Fruit fly (Drosophila melanogaster): ENCODE measurements around the gene Antp.

Antp gene

DNA sequence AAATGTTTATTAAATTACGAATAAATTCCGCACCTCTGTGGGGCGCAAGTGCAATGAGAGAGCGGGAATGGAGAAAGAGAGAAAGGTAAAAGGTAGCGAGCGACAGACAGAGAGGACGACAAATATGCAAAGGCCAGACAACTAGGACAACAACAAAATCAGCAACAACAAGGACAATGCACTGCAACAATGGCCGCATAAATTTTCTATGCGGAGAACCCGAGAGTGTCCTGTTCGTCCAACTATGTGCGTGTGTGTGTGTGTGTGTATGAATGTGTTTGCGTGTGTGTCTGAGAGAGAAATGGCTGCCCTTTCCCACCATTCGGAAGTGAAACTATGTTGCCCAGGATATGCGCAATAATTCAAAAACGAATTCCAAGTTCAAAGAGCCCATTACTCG is 2.1 kb downstream of the Antp start:
- TF ChIP-seq CG8478 (optimal IDR thresholded peaks at IDR 0.05) (no peak), CTCF (optimal IDR thresholded peaks at IDR 0.05) (no peak)

DNA sequence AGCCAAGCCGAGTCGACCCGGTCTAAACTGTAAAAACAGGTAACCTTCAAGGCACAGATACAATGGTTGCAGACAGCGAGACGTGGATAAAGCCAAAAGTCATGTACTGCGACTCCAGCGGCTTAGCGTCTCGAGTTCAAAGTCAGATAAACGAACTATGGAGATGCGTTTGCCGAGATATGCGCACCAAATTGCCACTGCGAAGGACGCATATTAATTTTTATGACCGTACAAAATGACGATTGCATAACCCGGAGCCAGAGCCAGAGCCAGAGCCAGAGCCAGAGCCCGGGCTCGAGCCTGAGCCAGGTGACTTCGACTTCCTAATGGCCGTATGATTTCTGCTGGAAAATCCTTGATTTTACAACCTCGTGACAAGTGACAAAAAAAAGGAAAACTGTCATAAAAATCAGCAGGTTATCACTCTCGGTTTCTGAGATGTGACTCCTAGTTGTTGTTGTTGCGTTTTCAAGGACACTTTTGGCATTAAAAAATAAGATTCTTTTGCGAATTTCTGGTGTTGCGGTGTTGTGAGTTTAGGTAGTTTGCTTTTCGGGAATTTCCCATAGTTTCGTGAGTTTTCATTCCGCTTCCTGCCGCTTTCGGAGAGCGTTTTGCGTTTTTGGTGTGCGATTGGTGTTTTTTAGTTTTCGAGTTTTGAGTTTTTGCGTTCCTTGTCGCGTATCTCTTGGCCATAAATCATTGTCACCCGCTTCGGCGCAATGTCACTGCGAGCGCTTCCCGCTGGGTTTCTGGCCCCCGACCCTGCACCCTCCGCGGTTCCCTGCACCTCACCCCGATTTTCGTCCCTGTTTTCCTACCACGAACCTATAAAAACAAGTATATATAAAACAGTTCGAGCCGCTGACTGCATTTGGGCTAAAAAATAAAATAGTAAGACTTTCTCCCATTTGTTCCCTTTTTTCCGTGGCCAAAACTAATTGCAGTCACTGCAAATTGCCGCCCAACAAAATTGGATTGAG is 4.2 kb downstream of the Antp start:
- TF ChIP-seq CG8478 (optimal IDR thresholded peaks at IDR 0.05): no peak
- TF ChIP-seq CTCF (optimal IDR thresholded peaks at IDR 0.05): no peak

DNA sequence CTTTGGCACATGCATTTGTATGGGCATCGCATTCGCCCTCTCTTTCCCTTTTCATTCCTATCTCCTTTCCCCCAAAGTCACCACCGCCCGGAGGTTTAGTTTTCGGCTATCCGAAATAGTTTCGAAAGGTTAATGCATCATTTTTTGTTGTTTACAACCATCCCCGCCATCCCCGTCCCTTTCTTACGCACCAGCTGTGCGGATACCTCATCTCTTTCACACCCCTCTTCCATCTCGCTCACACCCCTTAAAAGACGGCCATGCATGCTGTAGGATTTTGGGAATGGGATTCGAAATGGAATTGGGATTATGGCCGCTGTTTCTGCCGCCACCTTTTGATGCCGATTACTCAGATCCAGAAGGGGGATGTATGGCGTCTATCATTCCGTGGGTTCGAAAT is 7.1 kb downstream of the Antp start:
- TF ChIP-seq CG8478 (optimal IDR thresholded peaks at IDR 0.05): no peak
- TF ChIP-seq CTCF (optimal IDR thresholded peaks at IDR 0.05): peak in 1 of 2 experiments; percentile 31

DNA sequence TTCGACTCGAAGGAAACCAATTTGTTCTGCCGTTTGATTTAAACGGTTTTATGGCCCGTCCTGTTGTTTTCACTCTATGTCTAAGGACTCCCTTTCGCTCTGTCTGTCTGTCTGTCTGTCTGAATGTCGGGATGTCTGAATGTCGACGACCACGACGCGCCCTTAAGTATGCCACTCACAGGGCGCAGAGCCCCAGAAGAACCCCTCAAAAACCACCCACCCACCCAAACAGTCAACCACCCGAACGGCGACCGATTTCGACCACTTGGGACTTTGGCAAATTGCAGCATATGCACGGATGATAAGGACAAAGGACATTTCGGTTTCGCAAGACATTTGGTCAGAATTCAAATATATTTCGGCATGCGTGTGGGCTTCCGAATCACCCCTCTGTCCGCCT is 8.2 kb downstream of the Antp start:
- TF ChIP-seq CG8478 (optimal IDR thresholded peaks at IDR 0.05): no peak
- TF ChIP-seq CTCF (optimal IDR thresholded peaks at IDR 0.05): no peak

DNA sequence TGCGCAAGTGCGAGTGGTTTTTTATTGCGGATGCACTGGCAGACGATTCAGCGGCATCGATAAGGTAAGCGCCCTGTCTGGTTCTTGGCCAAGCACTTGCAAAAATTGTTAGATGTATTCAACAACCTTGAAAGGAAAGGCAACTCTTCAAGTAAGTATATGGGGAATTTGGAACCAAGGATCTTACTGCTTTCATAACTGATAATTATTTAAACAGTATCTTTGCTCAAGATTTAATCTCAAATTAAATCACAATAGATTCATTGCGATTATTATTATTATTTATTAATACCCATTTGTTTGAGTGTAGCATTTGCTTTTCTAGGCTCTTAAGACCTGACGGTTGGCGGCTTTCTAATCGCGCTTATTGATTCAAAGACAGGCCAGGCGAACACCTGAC is 9.6 kb downstream of the Antp start:
- TF ChIP-seq CG8478 (optimal IDR thresholded peaks at IDR 0.05) (no peak), CTCF (optimal IDR thresholded peaks at IDR 0.05) (no peak)

DNA sequence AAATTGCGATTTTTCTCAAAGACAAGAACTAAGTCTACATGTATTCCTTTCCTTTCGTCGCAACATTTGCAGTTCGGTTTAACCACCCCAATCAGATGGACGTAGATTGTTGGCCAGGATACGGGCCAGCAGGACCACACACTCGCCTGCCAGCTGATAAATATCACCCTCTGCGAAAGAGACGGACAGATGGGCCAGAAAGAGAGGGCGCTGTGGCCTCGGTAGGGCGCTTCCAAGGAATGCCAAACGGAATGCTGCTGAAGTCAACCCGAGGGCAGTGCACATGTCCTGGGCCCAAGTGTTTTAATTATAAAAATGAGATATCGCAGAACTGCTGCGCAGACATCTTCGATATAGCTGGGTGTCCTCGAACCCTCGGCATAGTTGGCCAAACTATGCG is 15.4 kb downstream of the Antp start:
- TF ChIP-seq CTCF (optimal IDR thresholded peaks at IDR 0.05) (no peak), CG8478 (optimal IDR thresholded peaks at IDR 0.05) (no peak)

DNA sequence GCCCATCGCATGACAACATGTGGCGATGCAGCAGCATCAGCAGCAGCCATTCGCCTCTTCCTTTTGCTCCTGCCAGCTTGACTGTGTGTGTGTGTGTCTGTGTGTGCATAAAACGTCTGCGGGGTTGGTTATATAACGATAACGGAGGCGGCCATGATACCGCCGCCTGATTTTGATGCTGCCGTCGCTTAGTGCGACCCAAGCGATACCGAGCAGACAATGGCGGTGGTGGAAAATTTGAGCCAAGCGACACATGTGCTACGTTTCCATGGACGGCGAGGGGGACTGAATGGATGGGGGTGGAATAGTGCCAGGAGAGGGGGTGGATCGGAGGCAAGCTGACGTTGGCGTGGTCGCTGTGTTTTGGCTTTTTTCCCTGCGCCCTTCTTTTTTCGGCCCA is 20.7 kb downstream of the Antp start:
- TF ChIP-seq CTCF (optimal IDR thresholded peaks at IDR 0.05) (no peak), CG8478 (optimal IDR thresholded peaks at IDR 0.05) (no peak)

DNA sequence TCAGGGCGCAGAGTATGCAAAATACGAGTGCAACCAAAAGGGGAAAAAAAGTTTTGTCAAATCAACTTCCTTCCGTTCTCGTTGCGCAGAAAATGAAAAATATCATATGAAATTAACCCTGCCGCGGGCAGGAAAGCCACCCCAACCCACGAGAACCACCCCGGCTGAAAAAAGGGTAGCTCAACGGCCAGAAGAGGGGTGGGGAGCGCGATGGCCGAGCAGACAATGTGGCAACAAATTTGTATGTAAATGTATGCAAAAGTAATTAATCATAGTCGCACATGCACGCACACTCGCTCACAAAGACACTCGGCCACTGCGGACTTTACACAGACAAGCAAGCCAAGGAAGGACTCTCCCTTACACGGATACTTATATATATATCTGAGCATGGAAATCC is 21.9 kb downstream of the Antp start:
- TF ChIP-seq CG8478 (optimal IDR thresholded peaks at IDR 0.05): no peak
- no peak for TF ChIP-seq CTCF (optimal IDR thresholded peaks at IDR 0.05)

DNA sequence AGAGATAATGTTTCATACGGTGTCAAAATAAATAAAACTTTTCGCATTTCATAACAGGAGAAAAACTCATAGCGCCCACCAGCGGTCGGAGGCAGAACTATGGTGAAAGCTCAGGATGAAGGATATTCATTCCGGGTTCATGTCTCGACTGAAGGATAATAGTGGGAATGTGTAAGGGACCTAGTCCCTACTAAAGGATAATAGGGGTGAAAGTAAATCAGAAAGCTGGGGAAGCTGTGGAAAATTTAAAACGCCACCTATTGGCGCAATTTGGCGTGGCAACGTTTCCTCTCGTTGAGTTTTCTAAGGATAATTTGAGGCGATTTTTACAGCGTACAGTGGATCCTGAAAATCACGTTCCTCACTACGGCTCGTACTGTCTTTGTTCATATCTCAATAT is 25.7 kb downstream of the Antp start:
- TF ChIP-seq CG8478 (optimal IDR thresholded peaks at IDR 0.05): no peak
- peak; percentile 95 to 98 for TF ChIP-seq CTCF (optimal IDR thresholded peaks at IDR 0.05)

DNA sequence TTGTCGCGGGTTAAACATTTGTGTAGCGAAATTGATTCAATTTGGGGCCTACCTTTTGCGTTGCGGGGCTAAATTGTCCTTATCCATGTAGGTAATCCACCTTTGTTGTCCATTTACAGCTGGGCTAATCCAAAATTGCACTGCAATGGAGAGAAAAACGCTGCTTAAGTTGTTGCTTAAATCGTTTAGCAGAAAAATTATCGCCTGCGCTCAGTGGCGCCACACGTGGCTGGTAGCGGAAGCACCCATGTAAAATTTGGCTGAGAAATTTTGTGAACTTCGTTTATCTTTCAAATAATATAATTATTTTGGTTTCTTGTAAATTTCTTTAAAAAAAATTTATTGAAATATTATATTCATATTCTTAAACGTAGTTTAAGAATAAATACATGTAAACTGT is 28.5 kb downstream of the Antp start:
- peak; percentile 86 to 88 for TF ChIP-seq CTCF (optimal IDR thresholded peaks at IDR 0.05)
- no peak for TF ChIP-seq CG8478 (optimal IDR thresholded peaks at IDR 0.05)

DNA sequence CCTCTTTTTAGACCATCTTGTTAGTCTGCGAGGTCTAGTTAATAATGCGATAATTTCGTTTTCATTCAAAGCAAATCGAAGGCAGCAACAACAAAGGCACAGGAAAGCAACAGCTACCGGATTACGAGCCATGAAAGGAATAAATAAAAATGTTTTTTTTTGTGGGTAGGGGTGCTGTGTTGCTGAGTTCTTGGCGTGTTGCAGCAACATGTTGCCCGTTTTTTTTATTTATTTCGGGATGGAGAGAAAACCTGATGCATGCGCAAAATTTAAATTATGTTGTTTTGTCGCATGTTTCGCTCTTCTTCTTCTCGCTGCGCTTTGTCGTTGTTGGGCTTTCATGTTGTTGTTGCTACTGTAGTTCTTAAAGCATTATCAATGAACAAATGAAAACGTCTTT is 29.1 kb downstream of the Antp start:
- TF ChIP-seq CG8478 (optimal IDR thresholded peaks at IDR 0.05): no peak
- no peak for TF ChIP-seq CTCF (optimal IDR thresholded peaks at IDR 0.05)

DNA sequence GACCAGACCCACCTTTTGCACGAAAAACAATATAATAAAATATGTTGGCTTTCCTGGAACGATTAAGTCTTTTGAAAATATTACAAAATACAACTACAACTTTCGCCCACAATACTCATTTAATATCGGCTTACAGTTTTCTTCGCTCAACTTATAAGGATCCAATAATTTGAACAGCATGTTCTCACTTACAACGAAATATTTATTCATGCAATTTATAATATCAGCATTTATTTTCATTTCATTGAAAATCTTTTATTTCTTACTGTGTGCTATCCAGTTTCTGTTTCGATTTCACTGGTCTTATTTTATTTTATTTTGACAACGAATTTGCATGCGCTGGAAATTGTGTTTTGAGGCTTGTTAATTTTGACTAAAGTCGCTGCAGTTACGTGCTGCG is 30.6 kb downstream of the Antp start:
- TF ChIP-seq CTCF (optimal IDR thresholded peaks at IDR 0.05) (no peak), CG8478 (optimal IDR thresholded peaks at IDR 0.05) (no peak)

DNA sequence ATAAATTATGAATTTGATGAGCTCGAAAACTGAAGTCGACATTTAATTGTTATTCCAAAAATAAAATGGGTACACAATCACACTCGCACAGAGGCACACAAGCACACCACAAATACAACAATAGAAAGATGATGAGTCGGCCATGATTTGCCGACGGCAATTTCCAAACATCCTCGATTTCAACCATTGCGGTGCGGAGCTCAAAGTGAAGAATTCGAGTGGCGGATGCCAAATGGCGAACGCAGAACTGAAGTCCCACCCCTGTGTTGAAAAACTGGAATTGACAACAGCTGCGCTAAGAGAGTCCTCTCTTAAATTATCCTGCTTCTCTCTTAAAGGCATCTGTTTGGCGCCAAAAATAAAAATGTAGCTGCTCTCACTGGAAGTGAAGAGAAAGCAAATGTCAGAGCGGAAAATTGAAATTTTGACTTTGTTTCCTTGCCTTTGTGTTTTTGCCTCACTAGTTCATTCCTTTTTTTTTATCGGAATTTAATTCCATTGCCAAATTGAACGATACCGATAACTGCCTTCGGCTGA is 32.4 kb downstream of the Antp start:
- no peak for TF ChIP-seq CTCF (optimal IDR thresholded peaks at IDR 0.05)
- TF ChIP-seq CG8478 (optimal IDR thresholded peaks at IDR 0.05): no peak

DNA sequence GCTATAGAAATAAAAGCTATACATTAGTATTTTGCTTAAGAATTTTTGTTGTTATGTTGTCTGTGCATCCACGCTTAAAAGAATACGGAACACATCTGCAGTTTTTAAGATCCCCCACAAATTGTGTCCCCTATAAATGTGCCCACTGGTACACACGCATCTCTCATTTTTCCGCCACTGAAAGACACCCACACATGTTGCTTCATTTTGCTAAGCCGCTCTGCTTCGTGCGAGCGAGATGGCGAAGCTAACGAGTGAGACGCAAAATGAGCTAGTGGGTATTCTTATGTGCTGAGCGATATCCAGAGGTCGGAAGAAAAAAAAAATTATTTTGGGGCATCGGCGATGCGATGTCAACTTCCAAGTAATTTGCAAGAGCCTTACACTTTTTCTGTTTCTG is 35.9 kb downstream of the Antp start:
- TF ChIP-seq CTCF (optimal IDR thresholded peaks at IDR 0.05): no peak
- no peak for TF ChIP-seq CG8478 (optimal IDR thresholded peaks at IDR 0.05)

DNA sequence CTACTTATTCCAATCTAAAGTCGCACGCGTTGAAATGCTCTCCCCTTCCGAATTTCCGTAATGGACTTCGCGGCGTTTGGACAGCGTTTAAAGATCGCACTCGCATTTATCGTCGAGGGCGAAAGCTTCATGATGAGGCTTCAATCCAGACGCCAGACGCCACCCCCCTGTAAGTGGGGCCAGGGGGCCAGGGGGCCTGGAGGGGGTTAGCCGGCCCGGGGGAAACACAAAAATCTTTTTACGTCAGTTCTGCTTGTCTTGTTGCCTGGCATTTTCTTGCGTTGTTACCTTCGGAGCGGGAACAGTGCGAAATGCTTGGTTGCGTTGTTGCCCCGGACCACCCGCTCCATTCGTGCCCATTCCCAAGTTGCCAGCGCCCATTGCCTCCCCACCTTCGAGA is 38.3 kb downstream of the Antp start:
- TF ChIP-seq CTCF (optimal IDR thresholded peaks at IDR 0.05): no peak
- TF ChIP-seq CG8478 (optimal IDR thresholded peaks at IDR 0.05): no peak

DNA sequence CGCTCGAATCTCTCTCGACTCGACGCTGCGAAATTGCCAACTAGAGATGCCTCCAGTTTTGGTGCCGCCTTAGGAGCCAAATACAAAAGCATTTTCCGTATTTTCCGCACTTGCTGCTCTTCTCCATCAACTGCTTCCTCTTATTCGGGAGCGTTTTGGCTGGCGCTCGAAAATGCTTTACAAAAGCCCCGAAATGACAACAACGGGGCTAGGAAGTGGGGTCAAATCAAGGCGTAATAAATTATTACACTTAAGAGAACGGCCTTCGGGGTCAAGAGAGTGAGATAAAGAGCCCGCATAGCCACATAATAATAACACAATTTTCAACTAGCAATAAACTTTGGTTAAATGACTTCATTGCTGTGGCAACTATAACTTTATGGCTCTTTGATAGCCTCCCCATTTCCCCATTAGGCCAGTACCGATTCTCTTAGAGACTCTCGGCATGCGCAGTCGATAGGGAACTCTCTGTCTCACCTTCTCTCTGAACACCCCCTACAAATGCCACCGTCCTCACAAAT is 40.6 kb downstream of the Antp start, which contains the start of gene CG46458:
Gene CG46458 (minus strand): TSS at position 51 of the 521 bp plus-strand sequence.
- no peak for TF ChIP-seq CG8478 (optimal IDR thresholded peaks at IDR 0.05)
- TF ChIP-seq CTCF (optimal IDR thresholded peaks at IDR 0.05): no peak

All from S2 (cell line).